Fruit fly (Drosophila melanogaster): ENCODE data around the gene cDIP.

cDIP gene

DNA sequence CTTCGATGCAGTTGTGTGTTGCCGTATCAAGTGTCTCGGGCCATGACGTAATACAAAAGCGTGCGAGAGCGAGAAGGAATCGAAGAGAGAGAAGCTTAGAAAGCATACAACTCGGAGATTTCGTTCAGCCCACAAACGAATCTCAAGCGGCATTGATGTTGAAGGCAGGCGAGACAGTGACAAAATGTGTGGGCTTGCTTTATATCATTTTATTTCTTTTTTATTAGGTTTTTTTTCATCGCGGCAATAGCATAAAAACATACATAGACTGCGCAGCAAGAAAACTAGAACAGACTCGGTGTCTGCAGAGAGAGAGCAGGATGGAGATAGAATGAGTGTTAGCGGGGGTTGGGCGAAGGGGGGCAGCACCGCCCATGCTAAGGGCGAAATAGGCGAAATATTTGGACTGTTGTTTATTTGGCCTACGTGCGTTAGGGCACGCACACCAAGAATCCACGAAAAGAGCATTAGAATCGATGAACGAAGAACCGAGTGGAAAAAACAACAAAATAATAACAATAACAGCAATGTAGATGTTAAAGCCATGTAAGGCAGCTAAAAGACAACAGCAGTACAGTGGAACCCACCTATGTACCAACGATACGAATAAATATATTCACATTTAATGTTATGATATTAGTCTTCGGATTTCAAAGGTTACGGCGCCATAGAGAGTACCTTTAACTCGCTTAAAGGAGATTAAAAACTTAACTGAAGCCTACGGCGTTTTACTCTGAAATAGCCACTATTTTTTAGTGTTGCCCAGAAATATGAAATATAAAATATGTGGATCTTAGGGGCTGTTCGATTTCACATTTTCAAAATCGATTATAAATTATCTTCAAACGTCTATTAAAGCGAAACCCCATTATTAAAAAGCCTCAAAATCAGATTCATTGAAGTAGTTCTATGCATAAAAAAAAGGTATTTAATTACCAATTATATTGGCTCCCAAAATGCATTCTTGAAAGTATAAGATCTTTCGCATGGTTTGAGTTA, 26.8 kb upstream of the cDIP start (continued):
- TF ChIP-seq CG6791 (GFP tag; IDR thresholded peaks at IDR 0.05; ENCODE audit: partially characterized antibody): no peak
- TF ChIP-seq Hr39 (optimal IDR thresholded peaks at IDR 0.05): no peak
- peak; percentile 73 for TF ChIP-seq sens (GFP tag)
- TF ChIP-seq CG8089 (GFP tag; optimal IDR thresholded peaks at IDR 0.05): no peak
- TF ChIP-seq ase (GFP tag; IDR thresholded peaks at IDR 0.05): 0 out of 3 replicates have a peak, but pooled peaks have one; percentile 14
- TF ChIP-seq slou (GFP tag; optimal IDR thresholded peaks at IDR 0.05): no peak
- TF ChIP-seq CG6813 (GFP tag; optimal IDR thresholded peaks at IDR 0.05): no peak
- peak; percentile 1 for TF ChIP-seq Sox102F (GFP tag; optimal IDR thresholded peaks at IDR 0.05)
- peak; percentile 21 for TF ChIP-seq fd3F (GFP tag; optimal IDR thresholded peaks at IDR 0.05)
- TF ChIP-seq H2.0 (GFP tag; IDR thresholded peaks at IDR 0.05): 0 out of 2 replicates have a peak, but pooled peaks have one; percentile 8
- TF ChIP-seq CG10543 (GFP tag; optimal IDR thresholded peaks at IDR 0.05): peak; percentile 54
- peak in 1 of 2 experiments; percentile 51 for TF ChIP-seq Hr51 (GFP tag; optimal IDR thresholded peaks at IDR 0.05)
- peak; percentile 44 to 54 for TF ChIP-seq Trl (optimal IDR thresholded peaks at IDR 0.05)
- no peak for TF ChIP-seq Trl (GFP tag; optimal IDR thresholded peaks at IDR 0.05)
- TF ChIP-seq Xrp1 (GFP tag; IDR thresholded peaks at IDR 0.05): peak; percentile 27; the same call in 1 of the 2 replicates
- peak; percentile 32 for TF ChIP-seq Ssrp (tag; optimal IDR thresholded peaks at IDR 0.05)
- TF ChIP-seq Sry-β (GFP tag; optimal IDR thresholded peaks at IDR 0.05): no peak
- no peak for TF ChIP-seq Doc3 (GFP tag; IDR thresholded peaks at IDR 0.05; ENCODE audit: partially characterized antibody)
- no peak for TF ChIP-seq Dip3 (GFP tag; optimal IDR thresholded peaks at IDR 0.05)
- TF ChIP-seq CG17385 (GFP tag; optimal IDR thresholded peaks at IDR 0.05): no peak
- no peak for TF ChIP-seq CG6854 (GFP tag; optimal IDR thresholded peaks at IDR 0.05)
- TF ChIP-seq bbx (GFP tag; IDR thresholded peaks at IDR 0.05; ENCODE audit: partially characterized antibody): no peak
- no peak for TF ChIP-seq Six4 (GFP tag; optimal IDR thresholded peaks at IDR 0.05)
- no peak for TF ChIP-seq CG42726 (GFP tag; IDR thresholded peaks at IDR 0.05; ENCODE audit: partially characterized antibody)
- TF ChIP-seq E2f1 (GFP tag; IDR thresholded peaks at IDR 0.05): no peak
- TF ChIP-seq ttk (GFP tag; IDR thresholded peaks at IDR 0.05): 0 out of 2 replicates have a peak, but pooled peaks have one; percentile 48
- no peak for TF ChIP-seq CG10462 (GFP tag; optimal IDR thresholded peaks at IDR 0.05)
- TF ChIP-seq seq (GFP tag; IDR thresholded peaks at IDR 0.05): 0 out of 2 replicates have a peak, but pooled peaks have one; percentile 6
- TF ChIP-seq Max (GFP tag; optimal IDR thresholded peaks at IDR 0.05): peak; percentile 17
- TF ChIP-seq CG17829 (tag; optimal IDR thresholded peaks at IDR 0.05): peak; percentile 29
- TF ChIP-seq kni (GFP tag; optimal IDR thresholded peaks at IDR 0.05): peak; percentile 40
- TF ChIP-seq da (GFP tag; optimal IDR thresholded peaks at IDR 0.05): no peak
- no peak for TF ChIP-seq CG1832 (GFP tag; optimal IDR thresholded peaks at IDR 0.05)
- TF ChIP-seq CG12769 (tag; optimal IDR thresholded peaks at IDR 0.05): peak; percentile 48
- TF ChIP-seq CG9215 (GFP tag; IDR thresholded peaks at IDR 0.05): peak; percentile 34; the same call in 1 of the 2 replicates
- TF ChIP-seq ap (GFP tag; IDR thresholded peaks at IDR 0.05): no peak
- TF ChIP-seq Oaz (GFP tag; IDR thresholded peaks at IDR 0.05): no peak
- no peak for TF ChIP-seq her (GFP tag; optimal IDR thresholded peaks at IDR 0.05)
- TF ChIP-seq C15 (GFP tag; IDR thresholded peaks at IDR 0.05): no peak
- no peak for TF ChIP-seq so (GFP tag; IDR thresholded peaks at IDR 0.05)
- peak in 1 of 3 experiments; percentile 41 for TF ChIP-seq lola (GFP tag; optimal IDR thresholded peaks at IDR 0.05)
- TF ChIP-seq CG9727 (GFP tag; optimal IDR thresholded peaks at IDR 0.05): peak; percentile 50
- TF ChIP-seq PHDP (tag; optimal IDR thresholded peaks at IDR 0.05): peak; percentile 5
- TF ChIP-seq D (optimal IDR thresholded peaks at IDR 0.05): no peak
- TF ChIP-seq D (GFP tag; optimal IDR thresholded peaks at IDR 0.05): no peak
- no peak for TF ChIP-seq CG3726 (GFP tag; IDR thresholded peaks at IDR 0.05)
- peak; percentile 41 for TF ChIP-seq CG15269 (tag; optimal IDR thresholded peaks at IDR 0.05)
- peak; percentile 30 for TF ChIP-seq bcd (GFP tag; optimal IDR thresholded peaks at IDR 0.05)

Data from whole organism, embryonic.